Worm (Caenorhabditis elegans) whole organism, young adult: Measurements from ENCODE around the gene C39B5.14.
"Not testable (repeated sequence)": the region's sequence is repeated elsewhere in the genome, so short reads cannot be mapped to it uniquely, and the experiment has no call there.

Source experiments
- B0019.2 ChIP-seq: fragments of 200-800 bp; sonication (Bioruptor generic); conservative IDR thresholded peaks from 2 replicates; pipeline ENCODE4 v1.3.6; 2022; ENCODE audit warnings: missing genetic modification reagents, missing genetic modification characterization, missing compliant biosample characterization
- B0261.1 ChIP-seq: sonication (generic microtip); optimal IDR thresholded peaks from 2 replicates; lab custom pipeline; 2016; ENCODE audit warnings: mild to moderate bottlenecking, missing genetic modification characterization, moderate library complexity, missing compliant biosample characterization
- C06A6.2 ChIP-seq: fragments of 200-800 bp; sonication (Bioruptor generic); conservative IDR thresholded peaks from 2 replicates; pipeline ENCODE4 v1.3.6; 2022; ENCODE audit warnings: missing genetic modification characterization, missing compliant biosample characterization
- D2030.7 ChIP-seq: fragments of 200-800 bp; sonication (Bioruptor generic); IDR thresholded peaks from 2 replicates; pipeline ENCODE4 v1.3.6; 2022; ENCODE audit warnings: missing genetic modification reagents, missing genetic modification characterization, missing compliant biosample characterization
- F10E7.11 ChIP-seq: sonication (generic microtip); optimal IDR thresholded peaks from 2 replicates; lab custom pipeline; 2017; ENCODE audit warnings: mild to moderate bottlenecking, missing genetic modification characterization, moderate library complexity, missing compliant biosample characterization
- F23B12.7 ChIP-seq: sonication (generic microtip); optimal IDR thresholded peaks from 2 replicates; lab custom pipeline; 2017; ENCODE audit warnings: missing genetic modification characterization, mild to moderate bottlenecking, missing compliant biosample characterization, antibody characterized with exemption, moderate library complexity; ENCODE audit not compliant: insufficient read depth
- F33H1.4 ChIP-seq: fragments of 200-800 bp; sonication (Bioruptor generic); IDR thresholded peaks from 2 replicates; pipeline ENCODE4 v1.3.6; 2022; ENCODE audit warnings: missing genetic modification reagents, missing genetic modification characterization, missing compliant biosample characterization
- F49E8.2 ChIP-seq: sonication (generic microtip); optimal IDR thresholded peaks from 3 replicates; lab custom pipeline; 2017; ENCODE audit warnings: missing genetic modification characterization, mild to moderate bottlenecking, missing compliant biosample characterization, antibody characterized with exemption, moderate library complexity; ENCODE audit not compliant: insufficient read depth
- F55B11.4 ChIP-seq: sonication (generic microtip); optimal IDR thresholded peaks from 2 replicates; lab custom pipeline; 2016; ENCODE audit warnings: missing compliant biosample characterization, missing genetic modification characterization, borderline replicate concordance; ENCODE audit not compliant: insufficient read depth
- F57C9.4 ChIP-seq: sonication (generic microtip); optimal IDR thresholded peaks from 2 replicates; lab custom pipeline; 2017; ENCODE audit warnings: mild to moderate bottlenecking, missing genetic modification characterization, missing compliant biosample characterization
- K11D2.4 ChIP-seq: fragments of 200-800 bp; sonication (Bioruptor generic); IDR thresholded peaks from 2 replicates; pipeline ENCODE4 v1.3.6; 2022; ENCODE audit warnings: missing genetic modification reagents, missing genetic modification characterization, missing compliant biosample characterization
- K12H6.12 ChIP-seq: fragments of 200-800 bp; sonication (Bioruptor generic); optimal IDR thresholded peaks from 2 replicates; lab custom pipeline; 2018; ENCODE audit warnings: mild to moderate bottlenecking, missing genetic modification characterization, missing compliant biosample characterization
- T26A5.8 ChIP-seq: sonication (generic microtip); optimal IDR thresholded peaks from 2 replicates; lab custom pipeline; 2016; ENCODE audit warnings: missing genetic modification characterization, missing compliant biosample characterization
- Y53F4B.3 ChIP-seq: fragments of 200-800 bp; sonication (Bioruptor generic); IDR thresholded peaks from 2 replicates; pipeline ENCODE4 v1.3.6; 2022; ENCODE audit warnings: missing genetic modification reagents, missing genetic modification characterization, missing compliant biosample characterization
- Y67H2A.10 ChIP-seq: fragments of 200-800 bp; sonication (Bioruptor generic); conservative IDR thresholded peaks from 2 replicates; pipeline ENCODE4 v1.3.6; 2022; ENCODE audit warnings: missing genetic modification reagents, missing genetic modification characterization, missing compliant biosample characterization
- bed-2 ChIP-seq: fragments of 200-800 bp; sonication (Bioruptor generic); IDR thresholded peaks from 2 replicates; pipeline ENCODE4 v1.3.6; 2022; ENCODE audit warnings: missing genetic modification reagents, missing genetic modification characterization, missing compliant biosample characterization
- ceh-58 ChIP-seq: fragments of 200-800 bp; sonication (Bioruptor generic); IDR thresholded peaks from 2 replicates; pipeline ENCODE4 v1.3.6; 2022; ENCODE audit warnings: missing genetic modification characterization, missing compliant biosample characterization
- dpff-1 ChIP-seq: sonication (generic microtip); optimal IDR thresholded peaks from 2 replicates; lab custom pipeline; 2017; ENCODE audit warnings: mild to moderate bottlenecking, missing genetic modification characterization, missing compliant biosample characterization
- egl-44 ChIP-seq: fragments of 200-800 bp; sonication (Bioruptor generic); IDR thresholded peaks from 2 replicates; pipeline ENCODE4 v1.3.6; 2022; ENCODE audit warnings: missing genetic modification reagents, missing genetic modification characterization, missing compliant biosample characterization
- egrh-3 ChIP-seq: fragments of 200-800 bp; sonication (Bioruptor generic); IDR thresholded peaks from 2 replicates; pipeline ENCODE4 v1.3.6; 2022; ENCODE audit warnings: missing genetic modification reagents, missing genetic modification characterization, missing compliant biosample characterization
- him-1 ChIP-seq: sonication (generic microtip); optimal IDR thresholded peaks from 2 replicates; lab custom pipeline; 2016; ENCODE audit warnings: missing genotype, missing genetic modification reagents, missing genetic modification characterization, missing compliant biosample characterization
- let-526 ChIP-seq: fragments of 200-800 bp; sonication (Bioruptor generic); IDR thresholded peaks from 2 replicates; pipeline ENCODE4 v1.3.6; 2022; ENCODE audit warnings: missing genetic modification reagents, missing genetic modification characterization, missing compliant biosample characterization
- lin-40 ChIP-seq: sonication (generic microtip); optimal IDR thresholded peaks from 2 replicates; lab custom pipeline; 2016; ENCODE audit warnings: missing genetic modification characterization, mild to moderate bottlenecking, missing compliant biosample characterization, missing genotype, missing genetic modification reagents
- lin-54 ChIP-seq: fragments of 200-800 bp; sonication (Bioruptor generic); optimal IDR thresholded peaks from 2 replicates; lab custom pipeline; 2018; ENCODE audit warnings: mild to moderate bottlenecking, missing genetic modification characterization, missing compliant biosample characterization
- lsl-1 ChIP-seq: fragments of 200-800 bp; sonication (Bioruptor generic); optimal IDR thresholded peaks from 2 replicates; lab custom pipeline; 2018; ENCODE audit warnings: mild to moderate bottlenecking, missing genetic modification characterization, moderate library complexity, missing compliant biosample characterization
- madf-6 ChIP-seq: fragments of 200-800 bp; sonication (Bioruptor generic); IDR thresholded peaks from 2 replicates; pipeline ENCODE4 v1.3.6; 2022; ENCODE audit warnings: missing genetic modification reagents, missing genetic modification characterization, missing compliant biosample characterization
- mel-28 ChIP-seq: sonication (generic microtip); optimal IDR thresholded peaks from 2 replicates; lab custom pipeline; 2016; ENCODE audit warnings: borderline replicate concordance, mild to moderate bottlenecking, missing genetic modification characterization, missing compliant biosample characterization
- mes-4 ChIP-seq: sonication (generic microtip); optimal IDR thresholded peaks from 2 replicates; lab custom pipeline; 2016; ENCODE audit warnings: missing genotype, missing genetic modification characterization, missing compliant biosample characterization
- nhr-120 ChIP-seq: fragments of 200-800 bp; sonication (Bioruptor generic); IDR thresholded peaks from 2 replicates; pipeline ENCODE4 v1.3.6; 2022; ENCODE audit warnings: missing genetic modification characterization, missing compliant biosample characterization
- nhr-27 ChIP-seq: fragments of 200-800 bp; sonication (Bioruptor generic); optimal IDR thresholded peaks from 2 replicates; lab custom pipeline; 2018; ENCODE audit warnings: mild to moderate bottlenecking, missing genetic modification characterization, moderate library complexity, missing compliant biosample characterization
- nhr-90 ChIP-seq: sonication (generic microtip); optimal IDR thresholded peaks from 2 replicates; lab custom pipeline; 2016; ENCODE audit warnings: missing genotype, mild to moderate bottlenecking, missing genetic modification characterization, missing compliant biosample characterization
- sdz-38 ChIP-seq: sonication (generic microtip); optimal IDR thresholded peaks from 2 replicates; lab custom pipeline; 2016; ENCODE audit warnings: missing genotype, missing genetic modification characterization, missing compliant biosample characterization
- sea-2 ChIP-seq: fragments of 200-800 bp; sonication (Bioruptor generic); IDR thresholded peaks from 2 replicates; pipeline ENCODE4 v1.3.6; 2022; ENCODE audit warnings: missing genetic modification characterization, missing compliant biosample characterization
- snpc-3.4 ChIP-seq: sonication (generic microtip); optimal IDR thresholded peaks from 2 replicates; lab custom pipeline; 2017; ENCODE audit warnings: missing genetic modification characterization, mild to moderate bottlenecking, missing compliant biosample characterization, antibody characterized with exemption, moderate library complexity, missing genotype, missing genetic modification reagents
- tbx-9 ChIP-seq: sonication (generic microtip); optimal IDR thresholded peaks from 2 replicates; lab custom pipeline; 2016; ENCODE audit warnings: borderline replicate concordance, missing genetic modification characterization, inconsistent platforms, missing compliant biosample characterization
- unc-130 ChIP-seq: sonication (generic microtip); optimal IDR thresholded peaks from 2 replicates; lab custom pipeline; 2016; ENCODE audit warnings: missing genetic modification reagents, missing genetic modification characterization, missing compliant biosample characterization
- ztf-3 ChIP-seq: fragments of 200-800 bp; sonication (Bioruptor generic); optimal IDR thresholded peaks from 2 replicates; lab custom pipeline; 2018; ENCODE audit warnings: mild to moderate bottlenecking, missing genetic modification characterization, missing compliant biosample characterization

Gene C39B5.14

DNA sequence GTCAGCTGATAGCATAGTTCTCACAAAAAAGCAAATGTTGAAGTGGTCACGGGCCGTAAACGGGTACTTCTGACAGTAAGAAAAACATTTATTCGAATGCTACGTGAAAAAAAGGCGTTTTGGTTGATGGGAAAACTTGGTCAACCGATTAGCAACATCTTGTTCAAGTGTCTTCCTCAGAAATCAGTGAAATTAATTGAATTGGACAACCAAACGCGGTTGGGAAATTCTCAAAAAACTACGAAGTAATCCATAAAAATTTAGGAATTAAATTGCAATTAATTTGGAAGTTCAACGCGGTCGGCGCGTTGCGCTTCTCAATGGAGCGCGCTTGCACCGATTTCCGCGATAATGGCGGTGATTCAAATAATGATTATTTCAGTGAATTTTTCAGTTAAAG lies 48.1 kb downstream of the C39B5.14 start:
- TF ChIP-seq Y53F4B.3 (GFP tag; lab: Robert Waterston, UW) (no peak), B0019.2 (no peak), dpff-1 (tag; lab: Kevin White, UChicago) (no peak), lin-54 (GFP tag; lab: Kevin White, UChicago) (no peak), Y67H2A.10 (GFP tag; lab: Robert Waterston, UW) (no peak), F57C9.4 (tag; lab: Kevin White, UChicago) (no peak), snpc-3.4 (tag; lab: Kevin White, UChicago) (no peak), madf-6 (GFP tag; lab: Robert Waterston, UW) (no peak), mel-28 (tag; lab: Kevin White, UChicago) (no peak)

DNA sequence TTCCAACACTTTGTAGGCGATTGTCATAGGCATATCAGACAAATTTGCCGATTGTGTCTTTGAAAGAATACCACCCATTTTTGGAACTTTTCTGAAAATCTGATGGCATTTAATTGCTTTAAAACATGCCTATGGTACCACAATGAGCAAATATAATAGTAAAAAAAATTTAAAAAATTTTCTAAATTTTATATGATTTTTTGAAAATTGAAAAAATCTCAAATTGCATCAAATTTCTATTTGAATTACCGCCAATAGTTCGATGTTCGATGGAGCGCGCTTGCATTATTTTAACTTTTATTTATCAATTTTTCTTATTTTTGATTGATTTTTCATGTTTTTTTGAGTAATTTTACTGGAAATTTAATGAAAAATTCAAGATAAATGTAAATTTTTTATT lies 50.1 kb downstream of the C39B5.14 start, which contains the start of gene fbxa-42:
Gene fbxa-42, minus strand, starts transcription at position 101 of the 400 bp plus-strand sequence.
- not testable (repeated sequence) for TF ChIP-seq D2030.7 (GFP tag; lab: Robert Waterston, UW); mes-4 (tag; lab: Kevin White, UChicago); K11D2.4 (GFP tag; lab: Robert Waterston, UW)

DNA sequence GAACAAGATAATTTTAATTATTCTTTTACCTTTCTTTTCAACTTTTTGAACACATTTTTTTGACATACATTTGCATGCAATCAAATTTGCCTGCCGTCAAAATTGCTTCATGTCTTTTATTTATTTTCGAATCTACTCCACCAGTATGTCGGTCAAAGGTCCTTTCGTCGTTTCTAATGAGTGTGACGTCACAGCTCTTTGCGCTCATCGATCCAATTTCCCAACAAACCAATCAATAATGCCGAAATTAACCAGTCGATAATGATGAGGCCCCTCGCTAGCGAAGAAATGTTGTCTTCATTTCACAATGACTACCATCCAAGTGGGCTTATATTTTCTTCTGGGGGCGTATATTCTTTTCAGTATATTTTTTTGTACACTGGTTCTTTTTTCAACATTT lies 51.7 kb downstream of the C39B5.14 start, which contains the start of gene Y54F10BM.6:
Gene Y54F10BM.6, plus strand, starts transcription at position 301 of the 400 bp plus-strand sequence.
- TF ChIP-seq D2030.7 (GFP tag; lab: Robert Waterston, UW), result no peak
- TF ChIP-seq sdz-38 (tag; lab: Kevin White, UChicago), result no peak
- no peak for TF ChIP-seq T26A5.8 (tag; lab: Kevin White, UChicago)
- no peak for TF ChIP-seq F49E8.2 (tag; lab: Kevin White, UChicago)
- TF ChIP-seq F33H1.4 (GFP tag; lab: Robert Waterston, UW), result no peak
- no peak for TF ChIP-seq unc-130 (GFP tag; lab: Kevin White, UChicago)
- TF ChIP-seq egrh-3 (GFP tag; lab: Robert Waterston, UW), result no peak
- no peak for TF ChIP-seq ztf-3 (GFP tag; lab: Kevin White, UChicago)
- TF ChIP-seq tbx-9 (tag; lab: Kevin White, UChicago), result no peak
- TF ChIP-seq bed-2 (GFP tag; lab: Robert Waterston, UW), result no peak

DNA sequence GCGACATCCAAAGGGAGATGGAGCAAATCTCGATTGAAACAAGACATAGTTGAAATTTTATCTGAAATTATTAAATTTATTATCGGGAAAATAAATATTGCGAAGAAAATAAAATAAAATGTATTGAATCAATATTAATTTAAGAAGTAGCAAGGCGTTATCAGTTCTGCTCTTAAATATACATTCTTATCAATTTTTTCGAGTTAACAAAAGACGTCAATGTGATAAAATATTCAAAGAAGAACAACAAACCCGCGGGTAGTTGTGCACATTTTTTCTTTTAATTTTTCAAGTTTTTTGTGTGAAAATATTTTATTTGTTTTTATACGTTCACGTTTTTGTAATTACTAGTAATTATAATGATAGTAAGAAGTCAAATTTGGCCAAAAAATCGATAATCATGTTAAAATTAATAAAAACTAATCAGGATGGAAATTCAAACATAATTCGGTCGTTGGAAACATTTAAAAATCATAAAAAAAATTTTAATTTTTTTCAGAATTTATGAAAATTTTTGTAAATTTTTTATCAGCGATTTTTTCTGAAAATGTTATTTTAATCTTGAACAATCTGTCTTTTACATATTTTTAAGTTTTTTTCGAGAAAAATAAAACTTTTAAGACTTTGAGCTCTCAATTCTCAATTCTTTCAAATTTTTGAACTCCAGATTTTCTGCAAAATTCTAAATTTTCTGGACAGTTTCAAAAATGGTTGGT lies 54.9 kb downstream of the C39B5.14 start, which contains the start of gene fbxa-9:
Gene fbxa-9, plus strand, starts transcription at position 666 of the 716 bp plus-strand sequence.
- TF ChIP-seq K12H6.12 (no peak), ceh-58 (GFP tag; lab: Robert Waterston, UW) (no peak), lin-40 (tag; lab: Kevin White, UChicago) (no peak), madf-6 (GFP tag; lab: Robert Waterston, UW) (no peak), sea-2 (GFP tag; lab: Robert Waterston, UW) (no peak), him-1 (tag; lab: Kevin White, UChicago) (no peak), let-526 (GFP tag; lab: Robert Waterston, UW) (no peak), B0261.1 (tag; lab: Kevin White, UChicago) (no peak), nhr-90 (no peak), F10E7.11 (tag; lab: Kevin White, UChicago) (no peak), C06A6.2 (GFP tag; lab: Robert Waterston, UW) (no peak), F55B11.4 (tag; lab: Kevin White, UChicago) (no peak), nhr-27 (tag; lab: Kevin White, UChicago) (no peak), ztf-3 (GFP tag; lab: Kevin White, UChicago) (no peak), F23B12.7 (tag; lab: Kevin White, UChicago) (no peak), lsl-1 (no peak), nhr-120 (GFP tag; lab: Robert Waterston, UW) (no peak), egl-44 (no peak)
